Worm (Caenorhabditis elegans) whole organism, mixed stage, embryonic: ENCODE results near the gene T20F7.3.
"Not testable (repeated sequence)": the region's sequence is repeated elsewhere in the genome, so short reads cannot be mapped to it uniquely, and the experiment has no call there.

Experiments
- M03D4.4 ChIP-seq: sonication (generic microtip); optimal IDR thresholded peaks from 2 replicates; lab custom pipeline; 2017; ENCODE audit warnings: mild to moderate bottlenecking, missing genetic modification characterization, missing compliant biosample characterization
- bed-3 ChIP-seq: fragments of 200-800 bp; sonication (Bioruptor generic); optimal IDR thresholded peaks from 3 replicates; lab custom pipeline; 2018; ENCODE audit warnings: mild to moderate bottlenecking, missing genetic modification characterization, moderate library complexity, missing compliant biosample characterization
- blmp-1 ChIP-seq: fragments of 150-350 bp; optimal IDR thresholded peaks from 2 replicates; lab custom pipeline; 2014; ENCODE audit warnings: missing biosample characterization, missing genetic modification characterization
- ceh-39 ChIP-seq: fragments of 150-350 bp; optimal IDR thresholded peaks from 2 replicates; lab custom pipeline; 2014; ENCODE audit warnings: missing biosample characterization, missing genetic modification characterization
- ceh-43 ChIP-seq: fragments of 200-800 bp; sonication (Bioruptor generic); optimal IDR thresholded peaks from 2 replicates; lab custom pipeline; 2018; ENCODE audit warnings: mild to moderate bottlenecking, missing genetic modification characterization, moderate library complexity, missing compliant biosample characterization
- ces-1 ChIP-seq: fragments of 150-350 bp; optimal IDR thresholded peaks from 2 replicates; lab custom pipeline; 2014; ENCODE audit warnings: missing biosample characterization, missing genetic modification reagents, missing genetic modification characterization
- cnd-1 ChIP-seq: fragments of 200-800 bp; sonication (Bioruptor generic); optimal IDR thresholded peaks from 2 replicates; lab custom pipeline; 2018; ENCODE audit warnings: mild to moderate bottlenecking, missing genetic modification characterization, missing compliant biosample characterization
- drap-1 ChIP-seq: fragments of 200-800 bp; sonication (Bioruptor generic); optimal IDR thresholded peaks from 3 replicates; lab custom pipeline; 2018; ENCODE audit warnings: mild to moderate bottlenecking, missing genetic modification characterization, missing compliant biosample characterization
- elt-3 ChIP-seq: fragments of 150-350 bp; optimal IDR thresholded peaks from 2 replicates; lab custom pipeline; 2014; ENCODE audit warnings: missing biosample characterization, missing genetic modification characterization
- flh-1 ChIP-seq: fragments of 200-800 bp; sonication (Bioruptor generic); optimal IDR thresholded peaks from 2 replicates; lab custom pipeline; 2018; ENCODE audit warnings: mild to moderate bottlenecking, missing genetic modification characterization, moderate library complexity, missing compliant biosample characterization
- hlh-1 ChIP-seq: fragments of 150-350 bp; optimal IDR thresholded peaks from 2 replicates; lab custom pipeline; 2014; ENCODE audit warnings: missing biosample characterization, missing genetic modification reagents, missing genetic modification characterization
- lin-32 ChIP-seq: fragments of 200-800 bp; sonication (Bioruptor generic); optimal IDR thresholded peaks from 2 replicates; lab custom pipeline; 2018; ENCODE audit warnings: mild to moderate bottlenecking, missing genetic modification characterization, missing compliant biosample characterization
- lsy-2 ChIP-seq: fragments of 150-350 bp; optimal IDR thresholded peaks from 2 replicates; lab custom pipeline; 2014; ENCODE audit warnings: missing biosample characterization, missing genetic modification characterization
- mab-5 ChIP-seq: fragments of 150-350 bp; optimal IDR thresholded peaks from 2 replicates; lab custom pipeline; 2014; ENCODE audit warnings: missing biosample characterization, missing genetic modification characterization
- mep-1 ChIP-seq: fragments of 150-350 bp; optimal IDR thresholded peaks from 2 replicates; lab custom pipeline; 2017; ENCODE audit warnings: missing biosample characterization, missing genetic modification reagents, missing genetic modification characterization, inconsistent platforms
- mls-2 ChIP-seq: sonication (generic microtip); optimal IDR thresholded peaks from 2 replicates; lab custom pipeline; 2016; ENCODE audit warnings: mild to moderate bottlenecking, missing genetic modification characterization, moderate library complexity, missing compliant biosample characterization
- nhr-12 ChIP-seq: fragments of 150-350 bp; optimal IDR thresholded peaks from 2 replicates; lab custom pipeline; 2014; ENCODE audit warnings: missing biosample characterization, missing genetic modification characterization
- nhr-2 ChIP-seq: fragments of 150-350 bp; optimal IDR thresholded peaks from 2 replicates; lab custom pipeline; 2014; ENCODE audit warnings: missing biosample characterization, missing genetic modification characterization
- nhr-237 ChIP-seq: fragments of 150-350 bp; optimal IDR thresholded peaks from 2 replicates; lab custom pipeline; 2014; ENCODE audit warnings: missing biosample characterization, missing genetic modification characterization
- nhr-28 ChIP-seq: fragments of 150-350 bp; optimal IDR thresholded peaks from 2 replicates; lab custom pipeline; 2014; ENCODE audit warnings: missing biosample characterization, missing genetic modification characterization
- nhr-76 ChIP-seq: sonication (generic microtip); optimal IDR thresholded peaks from 2 replicates; lab custom pipeline; 2017; ENCODE audit warnings: missing biosample characterization, missing genetic modification characterization
- pha-4 ChIP-seq: fragments of 150-350 bp; optimal IDR thresholded peaks from 2 replicates; lab custom pipeline; 2018; ENCODE audit warnings: missing biosample characterization, missing genetic modification reagents, missing genetic modification characterization
- sem-2 ChIP-seq: fragments of 200-800 bp; sonication (Bioruptor generic); optimal IDR thresholded peaks from 2 replicates; lab custom pipeline; 2018; ENCODE audit warnings: mild to moderate bottlenecking, missing genetic modification characterization, missing compliant biosample characterization
- snpc-4 ChIP-seq: fragments of 150-350 bp; optimal IDR thresholded peaks from 2 replicates; lab custom pipeline; 2014; ENCODE audit warnings: missing biosample characterization, missing genetic modification characterization
- sptf-1 ChIP-seq: sonication (generic microtip); optimal IDR thresholded peaks from 2 replicates; lab custom pipeline; 2017; ENCODE audit warnings: mild to moderate bottlenecking, missing genetic modification characterization, moderate library complexity, missing compliant biosample characterization
- tbx-8 ChIP-seq: fragments of 200-800 bp; sonication (Bioruptor generic); optimal IDR thresholded peaks from 2 replicates; lab custom pipeline; 2018; ENCODE audit warnings: mild to moderate bottlenecking, missing genetic modification characterization, moderate library complexity, missing compliant biosample characterization
- unc-120 ChIP-seq: sonication (generic microtip); optimal IDR thresholded peaks from 2 replicates; lab custom pipeline; 2017; ENCODE audit warnings: missing genetic modification characterization, missing compliant biosample characterization; ENCODE audit not compliant: poor library complexity, severe bottlenecking
- zip-8 ChIP-seq: fragments of 150-350 bp; optimal IDR thresholded peaks from 2 replicates; lab custom pipeline; 2014; ENCODE audit warnings: missing biosample characterization, missing genetic modification characterization
- ztf-11 ChIP-seq: fragments of 150-350 bp; optimal IDR thresholded peaks from 2 replicates; lab custom pipeline; 2014; ENCODE audit warnings: missing biosample characterization, missing genetic modification characterization

Gene T20F7.3

DNA sequence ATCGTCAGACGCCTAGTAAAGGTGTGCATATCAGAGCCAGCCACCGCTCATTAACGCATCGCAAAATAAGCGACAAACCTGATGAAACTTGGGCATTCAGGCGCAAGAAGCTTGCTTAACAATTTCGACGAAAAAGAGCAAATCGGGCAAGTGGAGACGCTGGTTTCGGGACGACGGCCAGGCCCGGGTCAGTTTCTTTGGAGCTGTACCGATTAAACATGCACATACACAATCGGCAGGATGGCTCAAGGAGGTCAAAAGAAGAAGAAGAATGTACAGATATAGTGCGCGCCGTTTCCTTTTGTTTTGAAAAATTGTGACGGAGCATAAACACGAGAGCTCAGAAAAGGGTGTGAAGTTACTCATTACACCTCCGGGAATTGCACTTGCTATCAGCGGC, 33.7 kb upstream of the T20F7.3 start:
- no peak for TF ChIP-seq lin-32

DNA sequence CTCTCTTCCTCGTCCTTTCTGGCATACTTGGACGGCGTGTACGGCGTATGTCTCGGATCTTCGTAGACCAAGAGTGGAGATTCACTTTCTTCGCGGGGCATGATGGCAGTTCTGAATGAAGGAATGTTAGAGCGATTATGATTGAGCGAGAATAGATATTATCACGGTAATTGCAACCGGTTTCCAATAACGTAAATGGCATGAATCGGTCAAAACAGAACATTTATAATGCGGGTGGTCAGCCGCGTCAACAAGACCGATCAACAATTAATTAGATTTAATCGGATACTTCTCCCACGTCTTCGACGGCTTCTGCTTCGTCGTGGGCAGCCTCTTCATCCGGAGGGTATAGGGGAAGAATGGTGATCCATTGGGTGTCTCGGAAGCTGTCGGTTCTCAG, 25.5 kb upstream of the T20F7.3 start, which contains the start of gene F41G4.13:
Gene F41G4.13 (minus strand): TSS at position 101 of the 400 bp plus-strand sequence.
- TF ChIP-seq hlh-1 (tag; lab: Kevin White, UChicago); tbx-8 (GFP tag; lab: Kevin White, UChicago); snpc-4 (tag; lab: Kevin White, UChicago): not testable (repeated sequence)

DNA sequence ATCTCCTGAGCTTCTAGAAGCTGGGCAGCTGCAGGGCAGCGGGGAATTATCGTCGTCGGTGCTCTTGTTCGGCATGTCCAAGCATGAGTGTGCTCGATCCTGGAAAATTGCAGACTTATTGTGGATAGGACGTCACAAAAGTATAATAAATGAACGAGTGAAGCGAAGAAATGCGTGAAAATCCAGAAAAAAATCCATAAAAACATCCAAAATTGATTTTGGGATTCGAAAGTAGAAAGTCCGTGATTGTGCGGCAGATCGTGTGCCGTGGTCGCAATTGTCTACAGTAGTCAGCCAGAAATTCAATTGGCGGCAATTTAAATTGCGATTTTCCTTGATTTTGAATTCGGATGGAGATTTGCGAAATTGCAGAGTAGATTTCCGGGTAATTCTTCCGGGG, 23.9 kb upstream of the T20F7.3 start, which contains the start of gene F41G4.7:
Gene F41G4.7 (minus strand): TSS at position 101 of the 400 bp plus-strand sequence.
- TF ChIP-seq nhr-237, result no peak
- TF ChIP-seq cnd-1 (tag; lab: Kevin White, UChicago), result no peak
- TF ChIP-seq unc-120 (tag; lab: Kevin White, UChicago), result no peak
- TF ChIP-seq zip-8, result no peak

DNA sequence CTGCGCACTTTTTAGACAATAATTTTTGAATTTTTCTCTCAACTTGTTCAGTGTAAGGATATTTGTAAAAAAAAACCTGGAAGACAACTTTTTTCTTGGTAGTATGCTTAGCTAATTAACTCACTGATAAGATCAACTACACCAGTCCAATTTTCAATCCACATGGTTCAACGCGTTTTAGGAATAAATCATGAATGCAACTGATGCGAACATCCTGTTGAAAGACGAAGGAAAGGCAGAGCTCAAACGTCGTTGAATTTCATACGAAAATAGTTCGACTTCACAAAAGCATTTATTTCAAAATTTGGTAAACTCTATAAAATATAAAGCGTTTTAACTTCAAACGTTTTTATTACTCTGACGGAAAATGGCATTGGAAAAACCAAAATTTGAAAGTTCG, 19.5 kb upstream of the T20F7.3 start, which contains the start of gene dyla-1:
Gene dyla-1 (plus strand): TSS at position 301 of the 400 bp plus-strand sequence.
- no peak for TF ChIP-seq unc-120 (tag; lab: Kevin White, UChicago)
- no peak for TF ChIP-seq ces-1 (GFP tag; lab: Kevin White, UChicago)
- TF ChIP-seq sem-2 (GFP tag; lab: Kevin White, UChicago), result no peak
- TF ChIP-seq nhr-28 (tag; lab: Kevin White, UChicago), result no peak
- no peak for TF ChIP-seq blmp-1 (tag; lab: Kevin White, UChicago)
- TF ChIP-seq nhr-237, result no peak
- TF ChIP-seq nhr-2 (tag; lab: Kevin White, UChicago), result no peak
- TF ChIP-seq lsy-2 (tag; lab: Kevin White, UChicago), result no peak
- TF ChIP-seq bed-3 (GFP tag; lab: Kevin White, UChicago), result no peak
- TF ChIP-seq elt-3 (tag; lab: Kevin White, UChicago), result no peak
- TF ChIP-seq cnd-1 (tag; lab: Kevin White, UChicago), result no peak
- TF ChIP-seq flh-1, result no peak
- TF ChIP-seq mep-1, result no peak
- no peak for TF ChIP-seq mab-5
- no peak for TF ChIP-seq ceh-43 (GFP tag; lab: Kevin White, UChicago)
- TF ChIP-seq tbx-8 (GFP tag; lab: Kevin White, UChicago), result no peak
- no peak for TF ChIP-seq ceh-39 (tag; lab: Kevin White, UChicago)
- TF ChIP-seq nhr-12 (tag; lab: Kevin White, UChicago), result no peak
- TF ChIP-seq ztf-11, result no peak
- TF ChIP-seq snpc-4 (tag; lab: Kevin White, UChicago), result no peak

DNA sequence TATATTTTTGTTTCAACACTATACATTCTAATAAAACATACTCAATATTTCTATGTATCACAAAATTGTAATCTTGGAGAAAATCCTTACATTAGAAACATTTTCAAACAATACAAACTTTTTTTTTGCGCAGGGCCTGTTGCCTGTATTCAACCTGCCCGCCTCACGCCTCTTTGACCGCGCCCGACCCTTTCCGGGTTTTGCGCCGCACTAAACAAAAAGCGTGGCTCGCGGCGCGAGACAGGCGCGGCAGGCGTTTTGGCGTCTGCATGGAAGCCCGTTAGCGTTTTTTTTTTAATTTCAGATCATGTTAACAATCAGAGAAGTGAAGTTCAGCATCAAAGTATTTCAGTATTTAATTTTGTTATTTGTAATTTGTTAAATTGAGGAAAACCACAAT, 17.3 kb upstream of the T20F7.3 start:
- TF ChIP-seq drap-1 (GFP tag; lab: Kevin White, UChicago), result no peak
- no peak for TF ChIP-seq nhr-76 (tag; lab: Kevin White, UChicago)
- TF ChIP-seq bed-3 (GFP tag; lab: Kevin White, UChicago), result no peak
- TF ChIP-seq lsy-2 (tag; lab: Kevin White, UChicago), result no peak
- TF ChIP-seq flh-1, result no peak
- no peak for TF ChIP-seq nhr-12 (tag; lab: Kevin White, UChicago)
- no peak for TF ChIP-seq pha-4 (tag; lab: Kevin White, UChicago)
- no peak for TF ChIP-seq elt-3 (tag; lab: Kevin White, UChicago)
- TF ChIP-seq sptf-1 (tag; lab: Kevin White, UChicago), result no peak
- no peak for TF ChIP-seq blmp-1 (tag; lab: Kevin White, UChicago)
- TF ChIP-seq cnd-1 (tag; lab: Kevin White, UChicago), result no peak
- no peak for TF ChIP-seq tbx-8 (GFP tag; lab: Kevin White, UChicago)
- TF ChIP-seq mab-5, result no peak
- no peak for TF ChIP-seq mls-2
- TF ChIP-seq unc-120 (tag; lab: Kevin White, UChicago), result no peak

DNA sequence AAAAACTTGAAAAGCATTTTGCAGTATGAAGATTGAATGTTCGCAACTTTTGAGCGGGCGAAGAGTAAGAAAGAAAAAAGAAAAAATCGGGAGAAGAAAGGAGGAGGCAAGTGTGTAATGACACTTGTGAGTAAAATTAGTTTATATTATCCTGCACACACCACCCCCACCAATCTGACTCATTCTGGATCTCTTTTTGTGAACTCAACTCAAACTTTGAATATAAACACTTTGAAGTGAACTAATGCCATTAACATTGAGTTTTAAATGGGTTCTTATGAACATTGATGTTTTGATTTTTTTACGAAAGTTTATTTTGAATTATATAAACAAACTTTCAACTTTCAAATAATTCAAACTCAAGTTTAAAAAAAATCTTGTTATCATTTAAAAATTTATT, 15.3 kb upstream of the T20F7.3 start, which contains the start of gene F41G4.8:
Gene F41G4.8 (minus strand): TSS at position 101 of the 400 bp plus-strand sequence.
- TF ChIP-seq nhr-76 (tag; lab: Kevin White, UChicago), result no peak
- TF ChIP-seq drap-1 (GFP tag; lab: Kevin White, UChicago), result no peak
- TF ChIP-seq nhr-2 (tag; lab: Kevin White, UChicago), result no peak
- no peak for TF ChIP-seq M03D4.4 (tag; lab: Kevin White, UChicago)
- no peak for TF ChIP-seq cnd-1 (tag; lab: Kevin White, UChicago)
- TF ChIP-seq nhr-28 (tag; lab: Kevin White, UChicago), result no peak
- peak; percentile 15 for TF ChIP-seq ces-1 (GFP tag; lab: Kevin White, UChicago)
- no peak for TF ChIP-seq snpc-4 (tag; lab: Kevin White, UChicago)
